Fruit fly (Drosophila melanogaster) whole organism, embryonic: Measurements from ENCODE around the gene Aef1.

Experiments used
- Abd-B ChIP-seq: fragments of 200-800 bp; sonication (Bioruptor generic); optimal IDR thresholded peaks from 2 replicates; lab custom pipeline; 2018; ENCODE audit warnings: missing biosample characterization, mild to moderate bottlenecking, missing genetic modification characterization, moderate library complexity
- CG10654 ChIP-seq: fragments of 200-800 bp; sonication (Bioruptor generic); optimal IDR thresholded peaks from 2 replicates; lab custom pipeline; 2016; ENCODE audit warnings: missing biosample characterization, missing genetic modification characterization
- CG14014 ChIP-seq: fragments of 200-800 bp; sonication (Bioruptor generic); IDR thresholded peaks from 2 replicates; pipeline ENCODE4 v1.3.6; 2022; ENCODE audit warnings: missing biosample characterization, missing genetic modification characterization
- CG14050 ChIP-seq: fragments of 200-800 bp; sonication (Bioruptor generic); IDR thresholded peaks from 3 replicates; pipeline ENCODE4 v1.3.6; 2022; ENCODE audit warnings: missing biosample characterization, missing genetic modification characterization
- CG14965 ChIP-seq: fragments of 200-800 bp; sonication (Bioruptor generic); optimal IDR thresholded peaks from 2 replicates; lab custom pipeline; 2016; ENCODE audit warnings: missing biosample characterization, missing genetic modification characterization, borderline replicate concordance
- CG15601 ChIP-seq: fragments of 200-800 bp; sonication (Bioruptor generic); optimal IDR thresholded peaks from 3 replicates; lab custom pipeline; 2019; ENCODE audit warnings: missing biosample characterization, mild to moderate bottlenecking, missing genetic modification characterization, moderate library complexity
- CG16813 ChIP-seq: fragments of 200-800 bp; sonication (Bioruptor generic); IDR thresholded peaks from 3 replicates; pipeline ENCODE4 v1.3.6; 2022; ENCODE audit warnings: missing biosample characterization, missing genetic modification characterization; ENCODE audit not compliant: partially characterized antibody
- CG17359 ChIP-seq: fragments of 200-800 bp; sonication (Bioruptor generic); optimal IDR thresholded peaks from 3 replicates; lab custom pipeline; 2018; ENCODE audit warnings: missing biosample characterization, mild to moderate bottlenecking, missing genetic modification characterization, moderate library complexity
- CG2129 ChIP-seq: fragments of 200-800 bp; sonication (Bioruptor generic); IDR thresholded peaks from 2 replicates; pipeline ENCODE4 v1.3.6; 2022; ENCODE audit warnings: missing biosample characterization, missing genetic modification characterization; ENCODE audit not compliant: partially characterized antibody
- CG33557 ChIP-seq: fragments of 200-800 bp; sonication (Bioruptor generic); optimal IDR thresholded peaks from 2 replicates; lab custom pipeline; 2019; ENCODE audit warnings: missing biosample characterization, mild to moderate bottlenecking, missing genetic modification characterization, moderate library complexity
- CG4282 ChIP-seq: fragments of 200-800 bp; sonication (Bioruptor generic); optimal IDR thresholded peaks from 2 replicates; lab custom pipeline; 2016; ENCODE audit warnings: missing biosample characterization, missing genetic modification characterization
- CG4730 ChIP-seq: fragments of 200-800 bp; sonication (Bioruptor generic); IDR thresholded peaks from 2 replicates; pipeline ENCODE4 v1.3.6; 2022; ENCODE audit warnings: missing biosample characterization, missing genetic modification characterization
- CG4854 ChIP-seq: fragments of 200-800 bp; sonication (Bioruptor generic); optimal IDR thresholded peaks from 2 replicates; lab custom pipeline; 2016; ENCODE audit warnings: missing biosample characterization, missing genetic modification characterization, inconsistent platforms
- CG7745 ChIP-seq: fragments of 200-800 bp; sonication (Bioruptor generic); optimal IDR thresholded peaks from 2 replicates; lab custom pipeline; 2018; ENCODE audit warnings: missing biosample characterization, mild to moderate bottlenecking, missing genetic modification characterization, moderate library complexity
- CG8359 ChIP-seq: fragments of 200-800 bp; sonication (Bioruptor generic); optimal IDR thresholded peaks from 2 replicates; lab custom pipeline; 2017; ENCODE audit warnings: missing biosample characterization, mild to moderate bottlenecking, missing genetic modification characterization, borderline replicate concordance
- CG8944 ChIP-seq: fragments of 200-800 bp; sonication (Bioruptor generic); optimal IDR thresholded peaks from 3 replicates; lab custom pipeline; 2016; ENCODE audit warnings: missing biosample characterization, missing genetic modification characterization
- CG9876 ChIP-seq: fragments of 200-800 bp; sonication (Bioruptor generic); optimal IDR thresholded peaks from 2 replicates; lab custom pipeline; 2016; ENCODE audit warnings: missing biosample characterization, missing genetic modification characterization
- CkIIα-i1 ChIP-seq: fragments of 200-800 bp; sonication (Bioruptor generic); IDR thresholded peaks from 2 replicates; pipeline ENCODE4 v1.3.6; 2022; ENCODE audit warnings: missing biosample characterization, missing genetic modification characterization
- Dbx ChIP-seq: fragments of 200-800 bp; sonication (Bioruptor generic); IDR thresholded peaks from 3 replicates; pipeline ENCODE4 v1.3.6; 2022; ENCODE audit warnings: missing biosample characterization, missing genetic modification characterization
- Dek ChIP-seq: fragments of 200-800 bp; sonication (Bioruptor generic); optimal IDR thresholded peaks from 3 replicates; lab custom pipeline; 2019; ENCODE audit warnings: missing biosample characterization, mild to moderate bottlenecking, missing genetic modification characterization, moderate library complexity
- Dip2 ChIP-seq: fragments of 200-800 bp; sonication (Bioruptor generic); IDR thresholded peaks from 2 replicates; pipeline ENCODE4 v1.3.6; 2022; ENCODE audit warnings: missing biosample characterization, missing genetic modification characterization
- Doc3 ChIP-seq: fragments of 200-800 bp; sonication (Bioruptor generic); IDR thresholded peaks from 3 replicates; pipeline ENCODE4 v1.3.6; 2022; ENCODE audit warnings: missing biosample characterization, missing genetic modification characterization; ENCODE audit not compliant: partially characterized antibody
- Dref ChIP-seq: fragments of 200-800 bp; sonication (Bioruptor generic); IDR thresholded peaks from 2 replicates; pipeline ENCODE4 v1.3.6; 2022; ENCODE audit warnings: missing biosample characterization, missing genetic modification characterization
- Drgx ChIP-seq: fragments of 200-800 bp; sonication (Bioruptor generic); IDR thresholded peaks from 2 replicates; pipeline ENCODE4 v1.3.6; 2022; ENCODE audit warnings: missing biosample characterization, missing genetic modification characterization
- Fer1 ChIP-seq: fragments of 200-800 bp; sonication (Bioruptor generic); optimal IDR thresholded peaks from 2 replicates; lab custom pipeline; 2017; ENCODE audit warnings: missing biosample characterization, mild to moderate bottlenecking, missing genetic modification characterization
- Gsc ChIP-seq: fragments of 200-800 bp; sonication (Bioruptor generic); IDR thresholded peaks from 2 replicates; pipeline ENCODE4 v1.3.6; 2022; ENCODE audit warnings: missing biosample characterization, missing genetic modification characterization
- Lhr ChIP-seq: fragments of 200-800 bp; sonication (Bioruptor generic); optimal IDR thresholded peaks from 3 replicates; lab custom pipeline; 2017; ENCODE audit warnings: mild to moderate bottlenecking, missing biosample characterization, missing genetic modification reagents, missing genetic modification characterization
- Nf-YC ChIP-seq: fragments of 200-800 bp; optimal IDR thresholded peaks from 3 replicates; lab custom pipeline; 2019; ENCODE audit warnings: missing biosample characterization, mild to moderate bottlenecking, missing genetic modification characterization, moderate library complexity
- Sin3A ChIP-seq: fragments of >200 bp; optimal IDR thresholded peaks from 2 replicates; lab custom pipeline; 2018
- Vsx1 ChIP-seq: fragments of 200-800 bp; sonication (Bioruptor generic); optimal IDR thresholded peaks from 2 replicates; lab custom pipeline; 2017; ENCODE audit warnings: missing biosample characterization, mild to moderate bottlenecking, missing genetic modification characterization, missing genetic modification reagents
- bcd ChIP-seq: fragments of 200-800 bp; sonication (Bioruptor generic); optimal IDR thresholded peaks from 2 replicates; lab custom pipeline; 2017; ENCODE audit warnings: missing biosample characterization, mild to moderate bottlenecking, missing genetic modification characterization
- cad ChIP-seq: fragments of >200 bp; optimal IDR thresholded peaks from 2 replicates; lab custom pipeline; 2017; ENCODE audit warnings: missing biosample characterization, missing genetic modification characterization
- chn ChIP-seq: fragments of 200-800 bp; sonication (Bioruptor generic); optimal IDR thresholded peaks from 2 replicates; lab custom pipeline; 2016; ENCODE audit warnings: missing biosample characterization, missing genetic modification characterization
- ci ChIP-seq: fragments of 200-800 bp; sonication (Bioruptor generic); IDR thresholded peaks from 3 replicates; pipeline ENCODE4 v1.3.6; 2022; ENCODE audit warnings: missing biosample characterization, missing genetic modification characterization
- dan ChIP-seq: fragments of 200-800 bp; sonication (Bioruptor generic); IDR thresholded peaks from 2 replicates; pipeline ENCODE4 v1.3.6; 2022; ENCODE audit warnings: missing biosample characterization, missing genetic modification characterization
- dmrt99B ChIP-seq: fragments of 200-800 bp; sonication (Bioruptor generic); optimal IDR thresholded peaks from 2 replicates; lab custom pipeline; 2018; ENCODE audit warnings: missing biosample characterization, mild to moderate bottlenecking, missing genetic modification characterization, moderate library complexity
- dysf ChIP-seq: fragments of 200-800 bp; sonication (Bioruptor generic); IDR thresholded peaks from 3 replicates; pipeline ENCODE4 v1.3.6; 2022; ENCODE audit warnings: missing biosample characterization, missing genetic modification characterization
- eve ChIP-seq, 2 experiments: fragments of >200 bp; optimal IDR thresholded peaks; 2 replicates each; lab custom pipeline; 2017; ENCODE audit warnings: missing biosample characterization in 2 of 2, missing genetic modification characterization in 2 of 2
- fd64A ChIP-seq: fragments of 200-800 bp; sonication (Bioruptor generic); optimal IDR thresholded peaks from 3 replicates; lab custom pipeline; 2018; ENCODE audit warnings: missing biosample characterization, mild to moderate bottlenecking, missing genetic modification characterization
- fu2 ChIP-seq: fragments of 200-800 bp; sonication (Bioruptor generic); optimal IDR thresholded peaks from 2 replicates; lab custom pipeline; 2016; ENCODE audit warnings: missing biosample characterization, missing genetic modification characterization
- lov ChIP-seq, 2 experiments: fragments of 200-800 bp in 1 of 2; fragments of >200 bp in 1 of 2; sonication (Bioruptor generic) in 1 of 2; IDR thresholded peaks in 1 of 2; optimal IDR thresholded peaks in 1 of 2; 2 replicates in 1 of 2; 3 replicates in 1 of 2; pipeline versions ENCODE4 v1.3.6 to Lab custom; 2017 to 2022; ENCODE audit warnings: missing biosample characterization in 1 of 2, missing genetic modification characterization in 1 of 2
- mam ChIP-seq: fragments of 200-800 bp; sonication (Bioruptor generic); optimal IDR thresholded peaks from 3 replicates; lab custom pipeline; 2016; ENCODE audit warnings: missing biosample characterization, missing genetic modification characterization
- peb ChIP-seq: fragments of 200-800 bp; sonication (Bioruptor generic); IDR thresholded peaks from 2 replicates; pipeline ENCODE4 v1.3.6; 2022; ENCODE audit warnings: missing biosample characterization, missing genetic modification characterization
- pum ChIP-seq: fragments of 200-800 bp; sonication (Bioruptor generic); optimal IDR thresholded peaks from 2 replicates; lab custom pipeline; 2016; ENCODE audit warnings: missing biosample characterization, missing genetic modification characterization
- sc ChIP-seq, 3 experiments: fragments of >200 bp in 2 of 3; fragments of 200-800 bp in 1 of 3; sonication (Bioruptor generic) in 1 of 3; optimal IDR thresholded peaks; 2 replicates in 2 of 3; 3 replicates in 1 of 3; lab custom pipeline; 2017; ENCODE audit warnings: mild to moderate bottlenecking in 1 of 3, missing biosample characterization in 1 of 3, missing genetic modification characterization in 1 of 3, missing genetic modification reagents in 1 of 3
- tap ChIP-seq: fragments of 200-800 bp; optimal IDR thresholded peaks from 3 replicates; lab custom pipeline; 2019; ENCODE audit warnings: missing biosample characterization, mild to moderate bottlenecking, missing genetic modification characterization, moderate library complexity
- tup ChIP-seq: fragments of 200-800 bp; sonication (Bioruptor generic); optimal IDR thresholded peaks from 2 replicates; lab custom pipeline; 2016; ENCODE audit warnings: missing biosample characterization, mild to moderate bottlenecking, missing genetic modification characterization, moderate library complexity
- twi ChIP-seq: fragments of 200-800 bp; optimal IDR thresholded peaks from 2 replicates; lab custom pipeline; 2019; ENCODE audit warnings: missing biosample characterization, mild to moderate bottlenecking, missing genetic modification characterization, moderate library complexity
- z ChIP-seq: fragments of 200-800 bp; sonication (Bioruptor generic); IDR thresholded peaks from 3 replicates; pipeline ENCODE4 v1.3.6; 2022; ENCODE audit warnings: missing biosample characterization, missing genetic modification characterization
- zen2 ChIP-seq: fragments of 200-800 bp; sonication (Bioruptor generic); IDR thresholded peaks from 3 replicates; pipeline ENCODE4 v1.3.6; 2022; ENCODE audit warnings: missing biosample characterization, missing genetic modification characterization; ENCODE audit not compliant: partially characterized antibody

Gene Aef1

DNA sequence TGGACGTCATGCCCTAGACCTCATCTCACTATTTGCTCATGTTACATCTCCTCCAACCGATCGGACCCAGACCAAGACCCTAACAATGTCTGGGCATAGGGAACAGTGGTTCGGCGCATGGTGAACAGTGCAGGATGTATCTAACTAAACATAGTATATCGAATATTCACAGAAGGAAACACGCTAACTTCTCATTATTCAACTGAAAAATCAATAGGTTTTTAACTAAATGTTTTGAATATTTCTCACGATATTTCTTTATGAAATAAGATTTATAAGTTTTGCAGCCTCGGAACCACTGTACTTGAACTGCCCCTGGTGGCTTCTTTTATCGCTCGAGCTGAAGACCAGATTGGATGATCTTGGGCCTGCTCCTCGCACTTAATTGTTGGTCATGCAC, 20.4 kb downstream of the Aef1 start (continued):
- no peak for TF ChIP-seq twi (tag; lab: Kevin White, UChicago)
- TF ChIP-seq z (GFP tag; lab: Robert Waterston, UW): no peak
- no peak for TF ChIP-seq CG2129 (GFP tag; lab: Robert Waterston, UW)
- peak; percentile 61 for TF ChIP-seq dmrt99B (tag; lab: Kevin White, UChicago)
- TF ChIP-seq tup (GFP tag; lab: Kevin White, UChicago): no peak
- peak; percentile 67 for TF ChIP-seq CG33557
- no peak for TF ChIP-seq mam
- TF ChIP-seq ci (GFP tag; lab: Robert Waterston, UW): peak; percentile 45; the same call in 1 of the 3 replicates
- TF ChIP-seq peb: peak; percentile 34; the same call in 1 of the 2 replicates
- no peak for TF ChIP-seq CG14050 (GFP tag; lab: Robert Waterston, UW)
- TF ChIP-seq dysf (GFP tag; lab: Robert Waterston, UW): 0 out of 3 replicates have a peak, but pooled peaks have one; percentile 8
- peak; percentile 56 for TF ChIP-seq pum
- TF ChIP-seq sc (optimal IDR thresholded peaks at IDR 0.05; lab: Kevin White, UChicago): no peak
- TF ChIP-seq sc (GFP tag; optimal IDR thresholded peaks at IDR 0.05; lab: Kevin White, UChicago): peak; percentile 34
- no peak for TF ChIP-seq zen2
- no peak for TF ChIP-seq lov (optimal IDR thresholded peaks at IDR 0.05; lab: Kevin White, UChicago)
- TF ChIP-seq lov (GFP tag; IDR thresholded peaks at IDR 0.05; lab: Robert Waterston, UW): no peak
- TF ChIP-seq CG9876: no peak
- peak; percentile 19 for TF ChIP-seq tap (tag; lab: Kevin White, UChicago)
- TF ChIP-seq CG16813 (GFP tag; lab: Robert Waterston, UW): no peak
- 0 out of 2 replicates have a peak, but pooled peaks have one; percentile 32 for TF ChIP-seq Drgx (GFP tag; lab: Robert Waterston, UW)
- TF ChIP-seq Nf-YC (tag; lab: Kevin White, UChicago): no peak
- TF ChIP-seq CG4282 (GFP tag; lab: Kevin White, UChicago): peak; percentile 80
- no peak for TF ChIP-seq CG8944 (GFP tag; lab: Kevin White, UChicago)
- peak; percentile 50 for TF ChIP-seq CG15601 (tag; lab: Kevin White, UChicago)
- TF ChIP-seq dan (GFP tag; lab: Robert Waterston, UW): peak; percentile 36; the same call in 1 of the 2 replicates
- TF ChIP-seq Gsc (GFP tag; lab: Robert Waterston, UW): peak; percentile 41; the same call in 1 of the 2 replicates
- TF ChIP-seq eve (GFP tag; optimal IDR thresholded peaks at IDR 0.05; lab: Kevin White, UChicago): no peak
- peak; percentile 67 for TF ChIP-seq chn (GFP tag; lab: Kevin White, UChicago)
- no peak for TF ChIP-seq Lhr (GFP tag; lab: Kevin White, UChicago)
- TF ChIP-seq Dref (GFP tag; lab: Robert Waterston, UW): no peak
- TF ChIP-seq Dek: no peak
- TF ChIP-seq Sin3A: no peak
- no peak for TF ChIP-seq CG14965
- no peak for TF ChIP-seq CG4854 (GFP tag; lab: Kevin White, UChicago)
- TF ChIP-seq Dip2 (GFP tag; lab: Robert Waterston, UW): no peak
- TF ChIP-seq bcd (GFP tag; lab: Kevin White, UChicago): peak; percentile 41
- TF ChIP-seq Vsx1 (GFP tag; lab: Kevin White, UChicago): no peak
- peak; percentile 28 for TF ChIP-seq Abd-B
- peak; percentile 29 for TF ChIP-seq CG8359 (GFP tag; lab: Kevin White, UChicago)
- TF ChIP-seq Doc3 (GFP tag; lab: Robert Waterston, UW): no peak
- peak; percentile 20 for TF ChIP-seq fd64A
- no peak for TF ChIP-seq Fer1 (GFP tag; lab: Kevin White, UChicago)
- no peak for TF ChIP-seq CG4730 (GFP tag; lab: Robert Waterston, UW)
- TF ChIP-seq Dbx (GFP tag; lab: Robert Waterston, UW): no peak
- TF ChIP-seq CG10654 (GFP tag; lab: Kevin White, UChicago): peak; percentile 24
- TF ChIP-seq fu2 (GFP tag; lab: Kevin White, UChicago): no peak
- TF ChIP-seq CG7745 (tag; lab: Kevin White, UChicago): peak; percentile 21
- TF ChIP-seq CG14014: no peak
- no peak for TF ChIP-seq CkIIα-i1
- TF ChIP-seq CG17359 (tag; lab: Kevin White, UChicago): peak; percentile 39
- no peak for TF ChIP-seq cad (GFP tag; lab: Kevin White, UChicago)
